Worm (Caenorhabditis elegans): ENCODE measurements around the gene F46G11.6.

F46G11.6 gene

ce11 chrX:5801156-5801592, 14.9 kb downstream of the F46G11.6 start (continued):
- TF ChIP-seq F57A8.1 (GFP tag; optimal IDR thresholded peaks at IDR 0.05): peak; percentile 86
- TF ChIP-seq hmg-1.2 (GFP tag; IDR thresholded peaks at IDR 0.05): peak; percentile 94
- peak; percentile 53; the same call in 1 of the 2 replicates for TF ChIP-seq attf-3 (GFP tag; conservative IDR thresholded peaks at IDR 0.05)
- peak; percentile 89 for TF ChIP-seq egl-44 (GFP tag; IDR thresholded peaks at IDR 0.05)
- 0 out of 2 replicates have a peak, but pooled peaks have one; percentile 25 for TF ChIP-seq nhr-120 (GFP tag; IDR thresholded peaks at IDR 0.05)
- TF ChIP-seq lin-35 (GFP tag; optimal IDR thresholded peaks at IDR 0.05): peak; percentile 0 to 85 (median 51)
- no peak for TF ChIP-seq Y53F4B.3 (GFP tag; IDR thresholded peaks at IDR 0.05)
- no peak for TF ChIP-seq B0019.2 (GFP tag; conservative IDR thresholded peaks at IDR 0.05)
- no peak for TF ChIP-seq unc-62 (GFP tag; optimal IDR thresholded peaks at IDR 0.05)
- TF ChIP-seq snpc-1.3 (tag; optimal IDR thresholded peaks at IDR 0.05; ENCODE audit: insufficient read depth): peak; percentile 83
- peak; percentile 60 to 75 for TF ChIP-seq let-607 (tag; optimal IDR thresholded peaks at IDR 0.05)
- TF ChIP-seq tbp1 (GFP tag; optimal IDR thresholded peaks at IDR 0.05): peak; percentile 96
- peak; percentile 54 for TF ChIP-seq hrde-1 (tag; optimal IDR thresholded peaks at IDR 0.05; ENCODE audit: borderline replicate concordance)
- 0 out of 2 replicates have a peak, but pooled peaks have one; percentile 59 for TF ChIP-seq hsf-1 (GFP tag; IDR thresholded peaks at IDR 0.05)
- TF ChIP-seq bed-1 (GFP tag; IDR thresholded peaks at IDR 0.05): peak; percentile 90; the same call in 1 of the 2 replicates
- no peak for TF ChIP-seq Y95B8A.8 (GFP tag; IDR thresholded peaks at IDR 0.05)
- TF ChIP-seq F57C9.4 (tag; optimal IDR thresholded peaks at IDR 0.05): no peak
- TF ChIP-seq dpl-1 (GFP tag; optimal IDR thresholded peaks at IDR 0.05): no peak
- TF ChIP-seq F55B11.4 (tag; optimal IDR thresholded peaks at IDR 0.05; ENCODE audit: borderline replicate concordance, insufficient read depth): no peak
- peak; percentile 76 for TF ChIP-seq K11D2.4 (GFP tag; IDR thresholded peaks at IDR 0.05)
- peak; percentile 80 for TF ChIP-seq ztf-18 (tag; optimal IDR thresholded peaks at IDR 0.05)
- peak; percentile 88 for TF ChIP-seq die-1 (tag; optimal IDR thresholded peaks at IDR 0.05)
- peak; percentile 77 for TF ChIP-seq hlh-12 (tag; optimal IDR thresholded peaks at IDR 0.05)
- TF ChIP-seq nfya-2 (GFP tag; IDR thresholded peaks at IDR 0.05): no peak
- TF ChIP-seq mcd-1 (GFP tag; IDR thresholded peaks at IDR 0.05): peak; percentile 71
- TF ChIP-seq madf-10 (tag; optimal IDR thresholded peaks at IDR 0.05): peak; percentile 84
- TF ChIP-seq xnd-1 (tag; optimal IDR thresholded peaks at IDR 0.05): no peak
- peak; percentile 68 for TF ChIP-seq tlf-1 (GFP tag; optimal IDR thresholded peaks at IDR 0.05)
- TF ChIP-seq B0035.1 (tag; optimal IDR thresholded peaks at IDR 0.05): peak; percentile 87
- TF ChIP-seq athp-1 (tag; optimal IDR thresholded peaks at IDR 0.05): peak; percentile 65
- peak; percentile 61; the same call in 1 of the 2 replicates for TF ChIP-seq C06A6.2 (GFP tag; conservative IDR thresholded peaks at IDR 0.05)

DNA sequence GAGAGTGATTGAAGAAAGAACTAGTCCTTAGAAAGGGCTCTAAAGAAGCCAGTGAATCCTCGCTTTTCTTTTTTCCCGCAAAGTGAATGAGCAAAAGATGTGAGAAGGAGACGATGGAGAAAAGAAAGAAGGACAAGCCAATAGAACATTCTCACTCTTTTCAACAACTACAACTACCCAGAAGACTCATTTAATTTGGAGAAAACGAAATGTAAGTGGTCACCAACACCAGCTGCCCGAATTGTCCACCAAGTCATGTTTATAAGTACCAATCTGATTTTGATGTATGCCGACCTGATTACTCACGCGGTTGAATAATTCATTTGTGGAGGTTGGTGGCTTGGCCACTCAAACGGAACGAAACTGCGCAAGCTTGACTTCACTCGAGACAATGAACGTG, 16.3 kb downstream of the F46G11.6 start:
- TF ChIP-seq ZK185.1 (tag; optimal IDR thresholded peaks at IDR 0.05; ENCODE audit: poor library complexity, severe bottlenecking) (no peak), nhr-120 (GFP tag; IDR thresholded peaks at IDR 0.05) (no peak)

ce11 chrX:5803492-5803891, 17.2 kb downstream of the F46G11.6 start:
- TF ChIP-seq let-526 (GFP tag; IDR thresholded peaks at IDR 0.05) (no peak), zim-3 (tag; optimal IDR thresholded peaks at IDR 0.05) (no peak), hlh-12 (tag; optimal IDR thresholded peaks at IDR 0.05) (no peak), lin-40 (tag; optimal IDR thresholded peaks at IDR 0.05) (no peak), T07F8.4 (tag; optimal IDR thresholded peaks at IDR 0.05) (no peak), bed-1 (GFP tag; IDR thresholded peaks at IDR 0.05) (no peak), unc-130 (GFP tag; optimal IDR thresholded peaks at IDR 0.05) (no peak), hsf-1 (GFP tag; IDR thresholded peaks at IDR 0.05) (no peak), snpc-4 (GFP tag; optimal IDR thresholded peaks at IDR 0.05) (no peak), snpc-4 (tag; optimal IDR thresholded peaks at IDR 0.05) (no peak), gei-17 (GFP tag; optimal IDR thresholded peaks at IDR 0.05) (no peak), repo-1 (tag; optimal IDR thresholded peaks at IDR 0.05) (no peak), B0261.1 (tag; optimal IDR thresholded peaks at IDR 0.05) (no peak), madf-8 (GFP tag; conservative IDR thresholded peaks at IDR 0.05) (no peak), ztf-25 (GFP tag; IDR thresholded peaks at IDR 0.05) (no peak), nfya-2 (GFP tag; IDR thresholded peaks at IDR 0.05) (no peak), snpc-3.4 (tag; optimal IDR thresholded peaks at IDR 0.05) (no peak), bed-2 (GFP tag; IDR thresholded peaks at IDR 0.05) (no peak)
